Worm (Caenorhabditis elegans) whole organism, L3 larva: ENCODE results near the gene srh-132.

Experiments used
- ZK546.5 ChIP-seq: sonication (generic microtip); optimal IDR thresholded peaks from 2 replicates; lab custom pipeline; 2017; ENCODE audit warnings: missing biosample characterization, missing genetic modification characterization
- ama-1 ChIP-seq: fragments of 150-350 bp; optimal IDR thresholded peaks from 2 replicates; lab custom pipeline; 2018
- ceh-82 ChIP-seq: fragments of 150-350 bp; optimal IDR thresholded peaks from 2 replicates; lab custom pipeline; 2014; ENCODE audit warnings: missing biosample characterization, missing genetic modification characterization
- egl-27 ChIP-seq: sonication (generic microtip); optimal IDR thresholded peaks from 4 replicates; lab custom pipeline; 2017; ENCODE audit warnings: missing biosample characterization, missing genetic modification reagents, missing genetic modification characterization
- nhr-11 ChIP-seq: fragments of 150-350 bp; optimal IDR thresholded peaks from 2 replicates; lab custom pipeline; 2014; ENCODE audit warnings: missing biosample characterization, missing genetic modification characterization
- ztf-11 ChIP-seq: fragments of 150-350 bp; optimal IDR thresholded peaks from 2 replicates; lab custom pipeline; 2014; ENCODE audit warnings: missing biosample characterization, missing genetic modification characterization

ce11 chrV:17395374-17395773 lies 14.7 kb upstream of the srh-132 start, which contains the start of gene srh-120:
- TF ChIP-seq ceh-82 (tag; lab: Kevin White, UChicago): no peak
- TF ChIP-seq egl-27 (tag; lab: Kevin White, UChicago): no peak
- TF ChIP-seq ama-1: no peak
- TF ChIP-seq ztf-11 (tag; lab: Kevin White, UChicago): no peak
- no peak for TF ChIP-seq nhr-11 (tag; lab: Kevin White, UChicago)
- no peak for TF ChIP-seq ZK546.5 (tag; lab: Kevin White, UChicago)
